Worm (Caenorhabditis elegans) whole organism, young adult: ENCODE results near the gene unc-42.

Experiments
- B0261.1 ChIP-seq: sonication (generic microtip); optimal IDR thresholded peaks from 2 replicates; lab custom pipeline; 2016; ENCODE audit warnings: mild to moderate bottlenecking, missing genetic modification characterization, moderate library complexity, missing compliant biosample characterization
- F22D6.2 ChIP-seq: sonication (generic microtip); optimal IDR thresholded peaks from 2 replicates; lab custom pipeline; 2016; ENCODE audit warnings: mild to moderate bottlenecking, missing genetic modification characterization, missing compliant biosample characterization
- F37B4.10 ChIP-seq: fragments of 200-800 bp; sonication (Bioruptor generic); IDR thresholded peaks from 2 replicates; pipeline ENCODE4 v1.3.6; 2022; ENCODE audit warnings: missing genetic modification characterization, missing compliant biosample characterization
- K11D2.4 ChIP-seq: fragments of 200-800 bp; sonication (Bioruptor generic); IDR thresholded peaks from 2 replicates; pipeline ENCODE4 v1.3.6; 2022; ENCODE audit warnings: missing genetic modification reagents, missing genetic modification characterization, missing compliant biosample characterization
- K12H6.12 ChIP-seq: fragments of 200-800 bp; sonication (Bioruptor generic); optimal IDR thresholded peaks from 2 replicates; lab custom pipeline; 2018; ENCODE audit warnings: mild to moderate bottlenecking, missing genetic modification characterization, missing compliant biosample characterization
- T07F8.4 ChIP-seq: sonication (generic microtip); optimal IDR thresholded peaks from 2 replicates; lab custom pipeline; 2016; ENCODE audit warnings: mild to moderate bottlenecking, missing genetic modification characterization, moderate library complexity, missing compliant biosample characterization
- Y53G8AR.9 ChIP-seq: fragments of 200-800 bp; sonication (Bioruptor generic); conservative IDR thresholded peaks from 2 replicates; pipeline ENCODE4 v1.3.6; 2022; ENCODE audit warnings: missing genetic modification reagents, missing genetic modification characterization, missing compliant biosample characterization
- Y95B8A.8 ChIP-seq: fragments of 200-800 bp; sonication (Bioruptor generic); IDR thresholded peaks from 2 replicates; pipeline ENCODE4 v1.3.6; 2022; ENCODE audit warnings: missing genetic modification reagents, missing genetic modification characterization, missing compliant biosample characterization
- akir-1 ChIP-seq: fragments of 200-800 bp; sonication (Bioruptor generic); optimal IDR thresholded peaks from 2 replicates; lab custom pipeline; 2018; ENCODE audit warnings: mild to moderate bottlenecking, missing genetic modification characterization, moderate library complexity, missing compliant biosample characterization
- ama-1 ChIP-seq, 3 experiments: fragments of 150-350 bp in 1 of 3; sonication (generic microtip) in 2 of 3; optimal IDR thresholded peaks; 2 replicates each; lab custom pipeline; 2014 to 2018; ENCODE audit warnings: missing biosample characterization in 2 of 3, missing genetic modification characterization in 2 of 3, missing genetic modification reagents in 2 of 3
- attf-3 ChIP-seq: fragments of 200-800 bp; sonication (Bioruptor generic); conservative IDR thresholded peaks from 2 replicates; pipeline ENCODE4 v1.3.6; 2022; ENCODE audit warnings: missing genetic modification reagents, missing genetic modification characterization, missing compliant biosample characterization
- attf-5 ChIP-seq: fragments of 200-800 bp; sonication (Bioruptor generic); optimal IDR thresholded peaks from 2 replicates; lab custom pipeline; 2018; ENCODE audit warnings: mild to moderate bottlenecking, missing genetic modification characterization, missing compliant biosample characterization
- ccch-3 ChIP-seq: fragments of 200-800 bp; sonication (Bioruptor generic); optimal IDR thresholded peaks from 2 replicates; lab custom pipeline; 2018; ENCODE audit warnings: mild to moderate bottlenecking, missing genetic modification characterization, missing compliant biosample characterization
- ceh-40 ChIP-seq: fragments of 200-800 bp; sonication (Bioruptor generic); IDR thresholded peaks from 2 replicates; pipeline ENCODE4 v1.3.6; 2022; ENCODE audit warnings: missing genetic modification characterization, missing compliant biosample characterization
- ceh-58 ChIP-seq: fragments of 200-800 bp; sonication (Bioruptor generic); IDR thresholded peaks from 2 replicates; pipeline ENCODE4 v1.3.6; 2022; ENCODE audit warnings: missing genetic modification characterization, missing compliant biosample characterization
- dox-1 ChIP-seq: fragments of 200-800 bp; sonication (Bioruptor generic); IDR thresholded peaks from 2 replicates; pipeline ENCODE4 v1.3.6; 2022; ENCODE audit warnings: missing genetic modification reagents, missing genetic modification characterization, missing compliant biosample characterization
- dpff-1 ChIP-seq: sonication (generic microtip); optimal IDR thresholded peaks from 2 replicates; lab custom pipeline; 2017; ENCODE audit warnings: mild to moderate bottlenecking, missing genetic modification characterization, missing compliant biosample characterization
- egl-18 ChIP-seq: fragments of 200-800 bp; sonication (Bioruptor generic); IDR thresholded peaks from 2 replicates; pipeline ENCODE4 v1.3.6; 2022; ENCODE audit warnings: missing genetic modification reagents, missing genetic modification characterization, missing compliant biosample characterization
- egl-44 ChIP-seq: fragments of 200-800 bp; sonication (Bioruptor generic); IDR thresholded peaks from 2 replicates; pipeline ENCODE4 v1.3.6; 2022; ENCODE audit warnings: missing genetic modification reagents, missing genetic modification characterization, missing compliant biosample characterization
- ekl-4 ChIP-seq: fragments of 200-800 bp; sonication (Bioruptor generic); IDR thresholded peaks from 2 replicates; pipeline ENCODE4 v1.3.6; 2022; ENCODE audit warnings: missing genetic modification reagents, missing genetic modification characterization, missing compliant biosample characterization
- ets-4 ChIP-seq: fragments of 200-800 bp; sonication (Bioruptor generic); optimal IDR thresholded peaks from 2 replicates; lab custom pipeline; 2018; ENCODE audit warnings: mild to moderate bottlenecking, missing genetic modification characterization, missing compliant biosample characterization
- him-1 ChIP-seq: sonication (generic microtip); optimal IDR thresholded peaks from 2 replicates; lab custom pipeline; 2016; ENCODE audit warnings: missing genotype, missing genetic modification reagents, missing genetic modification characterization, missing compliant biosample characterization
- hlh-26 ChIP-seq: fragments of 200-800 bp; sonication (Bioruptor generic); conservative IDR thresholded peaks from 2 replicates; pipeline ENCODE4 v1.3.6; 2022; ENCODE audit warnings: missing genetic modification reagents, missing genetic modification characterization, missing compliant biosample characterization
- hmg-1.2 ChIP-seq: fragments of 200-800 bp; sonication (Bioruptor generic); IDR thresholded peaks from 2 replicates; pipeline ENCODE4 v1.3.6; 2022; ENCODE audit warnings: missing genetic modification reagents, missing genetic modification characterization, missing compliant biosample characterization
- hmg-20 ChIP-seq: fragments of 200-800 bp; sonication (Bioruptor generic); IDR thresholded peaks from 2 replicates; pipeline ENCODE4 v1.3.6; 2022; ENCODE audit warnings: missing genetic modification reagents, missing genetic modification characterization, missing compliant biosample characterization
- hrde-1 ChIP-seq: sonication (generic microtip); optimal IDR thresholded peaks from 2 replicates; lab custom pipeline; 2016; ENCODE audit warnings: missing genetic modification characterization, mild to moderate bottlenecking, missing compliant biosample characterization, moderate library complexity, missing genotype, missing genetic modification reagents, borderline replicate concordance
- lag-1 ChIP-seq: fragments of 200-800 bp; sonication (Bioruptor generic); IDR thresholded peaks from 2 replicates; pipeline ENCODE4 v1.3.6; 2022; ENCODE audit warnings: missing genetic modification reagents, missing genetic modification characterization, missing compliant biosample characterization
- let-526 ChIP-seq: fragments of 200-800 bp; sonication (Bioruptor generic); IDR thresholded peaks from 2 replicates; pipeline ENCODE4 v1.3.6; 2022; ENCODE audit warnings: missing genetic modification reagents, missing genetic modification characterization, missing compliant biosample characterization
- lin-26 ChIP-seq: fragments of 200-800 bp; sonication (Bioruptor generic); IDR thresholded peaks from 2 replicates; pipeline ENCODE4 v1.3.6; 2022; ENCODE audit warnings: missing genetic modification reagents, missing genetic modification characterization, missing compliant biosample characterization
- lin-35 ChIP-seq, 3 experiments: fragments of 150-350 bp in 2 of 3; sonication (generic microtip) in 1 of 3; optimal IDR thresholded peaks; 2 replicates each; lab custom pipeline; 2014 to 2018; ENCODE audit warnings: missing biosample characterization in 3 of 3, missing genetic modification characterization in 3 of 3, missing genetic modification reagents in 3 of 3
- lin-54 ChIP-seq: fragments of 200-800 bp; sonication (Bioruptor generic); optimal IDR thresholded peaks from 2 replicates; lab custom pipeline; 2018; ENCODE audit warnings: mild to moderate bottlenecking, missing genetic modification characterization, missing compliant biosample characterization
- lsy-27 ChIP-seq: sonication (generic microtip); optimal IDR thresholded peaks from 2 replicates; lab custom pipeline; 2017; ENCODE audit warnings: missing genetic modification characterization, mild to moderate bottlenecking, missing compliant biosample characterization, antibody characterized with exemption, missing genotype, borderline replicate concordance; ENCODE audit not compliant: insufficient read depth
- nfya-1 ChIP-seq: sonication (generic microtip); optimal IDR thresholded peaks from 2 replicates; lab custom pipeline; 2017; ENCODE audit warnings: antibody characterized with exemption, missing compliant biosample characterization, missing genetic modification characterization, borderline replicate concordance; ENCODE audit not compliant: insufficient read depth
- nhr-179 ChIP-seq: sonication (generic microtip); optimal IDR thresholded peaks from 2 replicates; lab custom pipeline; 2016; ENCODE audit warnings: mild to moderate bottlenecking, missing genetic modification characterization, missing compliant biosample characterization
- nhr-27 ChIP-seq: fragments of 200-800 bp; sonication (Bioruptor generic); optimal IDR thresholded peaks from 2 replicates; lab custom pipeline; 2018; ENCODE audit warnings: mild to moderate bottlenecking, missing genetic modification characterization, moderate library complexity, missing compliant biosample characterization
- pbrm-1 ChIP-seq: fragments of 200-800 bp; sonication (Bioruptor generic); IDR thresholded peaks from 2 replicates; pipeline ENCODE4 v1.3.6; 2022; ENCODE audit warnings: missing genetic modification reagents, missing genetic modification characterization, missing compliant biosample characterization
- rcor-1 ChIP-seq: fragments of 200-800 bp; sonication (Bioruptor generic); IDR thresholded peaks from 2 replicates; pipeline ENCODE4 v1.3.6; 2022; ENCODE audit warnings: missing genetic modification reagents, missing genetic modification characterization, missing compliant biosample characterization
- repo-1 ChIP-seq: sonication (generic microtip); optimal IDR thresholded peaks from 2 replicates; lab custom pipeline; 2017; ENCODE audit warnings: mild to moderate bottlenecking, missing genetic modification characterization, missing compliant biosample characterization
- tbp1 ChIP-seq: fragments of 200-800 bp; sonication (Bioruptor generic); optimal IDR thresholded peaks from 2 replicates; lab custom pipeline; 2018; ENCODE audit warnings: mild to moderate bottlenecking, missing genetic modification characterization, missing compliant biosample characterization
- tbx-9 ChIP-seq: sonication (generic microtip); optimal IDR thresholded peaks from 2 replicates; lab custom pipeline; 2016; ENCODE audit warnings: borderline replicate concordance, missing genetic modification characterization, inconsistent platforms, missing compliant biosample characterization
- zfh-2 ChIP-seq: fragments of 200-800 bp; sonication (Bioruptor generic); conservative IDR thresholded peaks from 2 replicates; pipeline ENCODE4 v1.3.6; 2022; ENCODE audit warnings: missing genetic modification reagents, missing genetic modification characterization, missing compliant biosample characterization
- zim-3 ChIP-seq: sonication (generic microtip); optimal IDR thresholded peaks from 2 replicates; lab custom pipeline; 2017; ENCODE audit warnings: mild to moderate bottlenecking, missing genetic modification characterization, moderate library complexity, missing compliant biosample characterization
- ztf-18 ChIP-seq: sonication (generic microtip); optimal IDR thresholded peaks from 2 replicates; lab custom pipeline; 2016; ENCODE audit warnings: missing genotype, mild to moderate bottlenecking, missing genetic modification characterization, missing compliant biosample characterization
- ztf-22 ChIP-seq: fragments of 200-800 bp; sonication (Bioruptor generic); optimal IDR thresholded peaks from 2 replicates; lab custom pipeline; 2018; ENCODE audit warnings: mild to moderate bottlenecking, missing genetic modification characterization, moderate library complexity, missing compliant biosample characterization
- ztf-3 ChIP-seq: fragments of 200-800 bp; sonication (Bioruptor generic); optimal IDR thresholded peaks from 2 replicates; lab custom pipeline; 2018; ENCODE audit warnings: mild to moderate bottlenecking, missing genetic modification characterization, missing compliant biosample characterization

The unc-42 gene

DNA sequence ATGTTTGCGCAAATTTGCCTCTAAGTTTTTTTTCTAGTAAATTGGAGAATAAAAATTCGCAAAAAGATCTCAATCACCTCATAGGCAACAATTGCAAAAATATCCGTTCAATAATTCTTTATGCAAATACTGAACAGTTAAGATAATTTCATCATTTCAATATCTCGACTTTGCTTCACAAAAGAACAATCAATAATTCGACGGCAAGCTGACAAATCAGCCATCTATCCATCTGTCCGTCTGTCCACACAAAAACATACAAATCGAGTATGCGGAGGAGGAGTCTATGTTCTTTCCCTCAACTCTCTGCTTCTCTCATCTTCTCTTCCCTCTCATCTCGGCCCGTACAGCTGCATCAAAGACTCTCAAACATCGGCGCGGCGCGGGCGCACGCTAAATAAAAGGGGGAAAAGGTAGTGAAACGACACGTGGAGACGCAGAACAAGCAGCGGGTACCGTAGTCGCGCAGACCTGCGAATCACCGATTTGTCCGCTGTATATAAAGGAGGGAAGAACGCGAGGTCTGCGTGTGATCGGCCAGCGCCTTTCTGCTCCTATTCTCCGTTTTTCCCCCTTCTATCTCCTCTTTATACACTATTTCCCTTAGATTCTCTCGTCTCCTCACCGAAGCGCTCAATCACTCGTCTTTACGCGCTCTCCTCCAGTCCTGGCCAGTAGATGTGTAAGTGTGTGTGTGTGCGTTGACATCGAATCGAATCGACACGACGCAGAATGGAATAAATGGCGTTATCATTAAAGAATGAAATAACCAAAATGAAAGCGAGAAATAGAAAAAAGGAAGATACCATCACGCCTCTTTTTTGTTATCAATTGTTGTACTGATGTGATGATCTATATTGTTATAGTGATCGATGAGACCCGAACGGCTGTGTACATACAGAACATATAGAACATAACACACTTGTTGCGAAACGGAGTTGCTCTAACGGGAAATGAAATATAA is 38.2 kb downstream of the unc-42 start (continued):
- TF ChIP-seq B0261.1 (tag; lab: Kevin White, UChicago) (peak; percentile 16), ztf-18 (tag; lab: Kevin White, UChicago) (peak; percentile 71), lag-1 (GFP tag; lab: Robert Waterston, UW) (no peak), lsy-27 (no peak), ets-4 (peak; percentile 60), nfya-1 (tag; lab: Kevin White, UChicago) (no peak), dox-1 (GFP tag; lab: Robert Waterston, UW) (peak; percentile 92), ztf-22 (GFP tag; lab: Kevin White, UChicago) (peak; percentile 72), ztf-3 (peak; percentile 65), egl-44 (GFP tag; lab: Robert Waterston, UW) (peak; percentile 71; the same call in 1 of the 2 replicates), lin-35 (GFP tag; optimal IDR thresholded peaks at IDR 0.05; lab: Kevin White, UChicago) (peak in 1 of 3 experiments; percentile 64), lin-54 (GFP tag; lab: Kevin White, UChicago) (peak; percentile 62), hmg-1.2 (GFP tag; lab: Robert Waterston, UW) (peak; percentile 66; the same call in 1 of the 2 replicates), F22D6.2 (tag; lab: Kevin White, UChicago) (peak; percentile 52), ceh-58 (GFP tag; lab: Robert Waterston, UW) (no peak), ama-1 (optimal IDR thresholded peaks at IDR 0.05; lab: Kevin White, UChicago) (peak; percentile 99), ama-1 (GFP tag; optimal IDR thresholded peaks at IDR 0.05; lab: Kevin White, UChicago) (peak in 1 of 2 experiments; percentile 43), pbrm-1 (GFP tag; lab: Robert Waterston, UW) (peak; percentile 58), F37B4.10 (GFP tag; lab: Robert Waterston, UW) (no peak), Y53G8AR.9 (GFP tag; lab: Robert Waterston, UW) (peak; percentile 82), zfh-2 (peak; percentile 100), hmg-20 (GFP tag; lab: Robert Waterston, UW) (no peak), K12H6.12 (peak; percentile 98), ekl-4 (GFP tag; lab: Robert Waterston, UW) (peak; percentile 81), tbp1 (peak; percentile 77), hlh-26 (GFP tag; lab: Robert Waterston, UW) (no peak), lin-26 (GFP tag; lab: Robert Waterston, UW) (peak; percentile 71; the same call in 1 of the 2 replicates), ceh-40 (GFP tag; lab: Robert Waterston, UW) (no peak), let-526 (GFP tag; lab: Robert Waterston, UW) (peak; percentile 88; the same call in 1 of the 2 replicates), rcor-1 (peak; percentile 63), T07F8.4 (tag; lab: Kevin White, UChicago) (peak; percentile 39), Y95B8A.8 (0 out of 2 replicates have a peak, but pooled peaks have one; percentile 33), zim-3 (tag; lab: Kevin White, UChicago) (no peak), attf-5 (peak; percentile 98), akir-1 (no peak), tbx-9 (tag; lab: Kevin White, UChicago) (no peak), attf-3 (GFP tag; lab: Robert Waterston, UW) (peak; percentile 62), egl-18 (GFP tag; lab: Robert Waterston, UW) (0 out of 2 replicates have a peak, but pooled peaks have one; percentile 13), ccch-3 (GFP tag; lab: Kevin White, UChicago) (peak; percentile 18), hrde-1 (tag; lab: Kevin White, UChicago) (no peak), him-1 (tag; lab: Kevin White, UChicago) (no peak), nhr-179 (tag; lab: Kevin White, UChicago) (no peak), repo-1 (tag; lab: Kevin White, UChicago) (peak; percentile 61), K11D2.4 (GFP tag; lab: Robert Waterston, UW) (peak; percentile 83), nhr-27 (tag; lab: Kevin White, UChicago) (no peak), dpff-1 (tag; lab: Kevin White, UChicago) (no peak)
